Worm (Caenorhabditis elegans): Measurements from ENCODE around the gene Y116F11A.3.

Gene Y116F11A.3

DNA sequence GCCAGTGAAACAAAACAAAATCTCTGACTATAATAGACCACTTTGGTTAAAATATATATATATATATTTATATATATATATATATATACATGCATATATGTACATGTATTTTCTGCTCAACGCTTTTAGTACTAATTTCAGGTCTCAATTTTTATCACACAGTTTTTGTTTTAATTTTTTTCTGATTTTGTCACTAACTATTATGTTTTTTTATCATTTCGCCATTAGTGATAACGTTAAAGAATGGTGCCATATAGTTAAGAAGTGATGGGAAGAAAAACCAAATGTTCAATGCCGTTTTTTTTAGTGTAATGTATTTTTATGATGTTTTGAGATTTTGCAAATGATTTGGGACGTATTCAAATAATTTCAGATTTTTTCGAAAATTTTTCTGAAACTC is 25.5 kb downstream of the Y116F11A.3 start:
- TF ChIP-seq W03F9.2 (tag; optimal IDR thresholded peaks at IDR 0.05) (no peak), dao-5 (tag; optimal IDR thresholded peaks at IDR 0.05) (no peak), him-1 (tag; optimal IDR thresholded peaks at IDR 0.05) (no peak)

- TF ChIP-seq him-1 (tag; optimal IDR thresholded peaks at IDR 0.05) = no peak
- no peak for TF ChIP-seq dao-5 (tag; optimal IDR thresholded peaks at IDR 0.05)
- TF ChIP-seq W03F9.2 (tag; optimal IDR thresholded peaks at IDR 0.05) = no peak
These were observed 26.4 kb downstream of the Y116F11A.3 start, which contains the start of gene clec-50 for ce11 chrV:19755260-19755659. clec-50 (minus strand) TSS chrV:19755368.

DNA sequence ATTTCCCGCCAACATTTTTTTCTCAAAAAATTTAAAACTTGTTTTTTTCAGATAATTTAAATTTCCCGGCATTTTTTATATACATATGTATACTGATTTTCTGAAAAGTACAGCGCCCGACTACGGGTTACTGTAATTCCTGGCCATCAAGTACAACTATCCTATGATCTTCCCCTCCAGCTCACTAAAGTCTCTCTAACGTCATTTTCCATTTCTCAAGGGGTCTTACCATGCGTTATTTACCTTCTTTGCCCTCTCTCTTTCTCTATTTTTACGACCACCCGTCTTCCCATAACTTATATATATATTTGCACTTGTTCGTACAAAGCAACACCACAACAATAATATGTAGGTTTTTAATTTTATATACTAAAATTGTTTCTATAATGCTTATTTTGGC is 27.4 kb downstream of the Y116F11A.3 start, which contains the start of gene W04E12.9:
Gene W04E12.9, plus strand, starts transcription at position 301 of the 400 bp plus-strand sequence.
- no peak for TF ChIP-seq him-1 (tag; optimal IDR thresholded peaks at IDR 0.05)
- TF ChIP-seq dao-5 (tag; optimal IDR thresholded peaks at IDR 0.05) = no peak
- no peak for TF ChIP-seq W03F9.2 (tag; optimal IDR thresholded peaks at IDR 0.05)

- TF ChIP-seq him-1 (tag; optimal IDR thresholded peaks at IDR 0.05) (no peak), dao-5 (tag; optimal IDR thresholded peaks at IDR 0.05) (no peak), W03F9.2 (tag; optimal IDR thresholded peaks at IDR 0.05) (no peak)
These were observed 30.5 kb downstream of the Y116F11A.3 start for ce11 chrV:19759282-19759681.

ce11 chrV:19760751-19761150 is 31.9 kb downstream of the Y116F11A.3 start, which contains the start of gene M162.5:
M162.5 (plus strand) TSS chrV:19761051.
- no peak for TF ChIP-seq dao-5 (tag; optimal IDR thresholded peaks at IDR 0.05)
- no peak for TF ChIP-seq him-1 (tag; optimal IDR thresholded peaks at IDR 0.05)
- TF ChIP-seq W03F9.2 (tag; optimal IDR thresholded peaks at IDR 0.05) = no peak

- TF ChIP-seq dao-5 (tag; optimal IDR thresholded peaks at IDR 0.05) = no peak
- no peak for TF ChIP-seq him-1 (tag; optimal IDR thresholded peaks at IDR 0.05)
- TF ChIP-seq W03F9.2 (tag; optimal IDR thresholded peaks at IDR 0.05) = no peak
These were observed 38.9 kb downstream of the Y116F11A.3 start for ce11 chrV:19767719-19768118.

DNA sequence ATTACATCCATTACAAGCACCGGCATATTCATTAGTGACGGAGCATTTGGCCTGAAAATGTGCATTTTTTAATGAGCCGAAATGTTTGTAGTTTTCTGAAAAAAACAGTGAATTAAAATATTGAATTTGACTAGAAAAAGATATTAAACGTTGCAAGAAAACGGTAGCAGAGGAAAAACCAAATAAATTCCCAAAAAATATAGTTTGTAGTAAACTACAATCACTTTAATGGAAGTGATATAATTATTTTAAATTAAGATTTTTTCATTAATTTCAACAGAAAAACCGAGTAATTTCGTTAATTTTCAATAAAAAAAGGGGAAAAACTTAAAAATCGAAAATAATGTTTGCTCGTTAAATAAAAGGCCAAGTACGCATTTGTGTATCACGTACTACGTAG is 42.8 kb downstream of the Y116F11A.3 start, which contains the start of gene M162.15:
Gene M162.15, minus strand, starts transcription at position 101 of the 400 bp plus-strand sequence.
- TF ChIP-seq him-1 (tag; optimal IDR thresholded peaks at IDR 0.05) (no peak), W03F9.2 (tag; optimal IDR thresholded peaks at IDR 0.05) (no peak), dao-5 (tag; optimal IDR thresholded peaks at IDR 0.05) (no peak)

ce11 chrV:19777227-19777626 is 48.4 kb downstream of the Y116F11A.3 start, which contains the start of gene fbxa-118:
fbxa-118 (minus strand) TSS chrV:19777327.
- TF ChIP-seq dao-5 (tag; optimal IDR thresholded peaks at IDR 0.05) (no peak), him-1 (tag; optimal IDR thresholded peaks at IDR 0.05) (no peak), W03F9.2 (tag; optimal IDR thresholded peaks at IDR 0.05) (no peak)

DNA sequence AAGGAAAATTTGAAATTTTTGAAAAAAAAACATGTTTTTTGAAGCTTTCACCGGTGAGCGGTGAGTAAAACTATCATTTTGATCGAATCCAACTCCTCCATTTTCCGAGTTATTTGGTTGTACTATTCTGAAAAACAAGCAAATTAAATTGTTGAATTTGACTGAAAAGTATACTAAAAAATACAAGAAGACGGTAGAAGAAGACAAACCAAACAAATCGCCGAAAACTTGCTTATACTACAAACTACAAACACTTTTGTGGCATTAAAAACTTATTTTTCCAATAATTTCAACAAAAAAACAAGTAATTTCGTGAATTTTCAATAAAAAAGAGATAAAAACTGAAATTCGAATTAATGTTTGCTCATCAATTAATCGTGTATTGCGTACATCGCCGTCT is 49.8 kb downstream of the Y116F11A.3 start, which contains the start of gene fbxa-194:
Gene fbxa-194, minus strand, starts transcription at position 101 of the 400 bp plus-strand sequence.
- TF ChIP-seq W03F9.2 (tag; optimal IDR thresholded peaks at IDR 0.05) = no peak
- TF ChIP-seq dao-5 (tag; optimal IDR thresholded peaks at IDR 0.05) = no peak

DNA sequence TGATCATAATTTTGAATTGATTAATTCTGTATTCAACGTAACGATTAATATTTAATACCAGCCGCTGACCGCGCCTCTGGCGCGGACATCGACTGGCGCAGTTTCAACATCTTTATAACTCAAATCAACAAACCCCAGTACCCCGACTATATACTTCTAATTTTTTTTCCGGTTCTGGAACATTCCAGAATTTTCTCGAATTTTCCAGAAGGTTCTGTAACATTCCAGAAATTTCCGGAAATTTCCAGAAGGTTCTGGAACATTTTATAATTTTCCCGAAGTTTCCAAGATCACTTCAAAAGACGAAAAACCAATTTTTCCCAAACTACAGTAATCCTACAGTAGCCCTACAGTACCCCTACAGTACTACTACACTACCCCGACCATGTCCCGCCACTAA is 50.4 kb downstream of the Y116F11A.3 start:
- TF ChIP-seq dao-5 (tag; optimal IDR thresholded peaks at IDR 0.05) (no peak), him-1 (tag; optimal IDR thresholded peaks at IDR 0.05) (no peak), W03F9.2 (tag; optimal IDR thresholded peaks at IDR 0.05) (no peak)

Measured in whole organism, L4/young adult.